Worm (Caenorhabditis elegans) whole organism, L2 larva: Measurements from ENCODE around the gene grk-2.

Source experiments
- ama-1 ChIP-seq: fragments of 150-350 bp; optimal IDR thresholded peaks from 2 replicates; lab custom pipeline; 2018; ENCODE audit warnings: inconsistent platforms
- ceh-82 ChIP-seq: fragments of 150-350 bp; optimal IDR thresholded peaks from 2 replicates; lab custom pipeline; 2014; ENCODE audit warnings: missing biosample characterization, missing genetic modification characterization
- egl-27 ChIP-seq: sonication (generic microtip); optimal IDR thresholded peaks from 3 replicates; lab custom pipeline; 2017; ENCODE audit warnings: missing biosample characterization, missing genetic modification reagents, missing genetic modification characterization
- fos-1 ChIP-seq: fragments of 150-350 bp; optimal IDR thresholded peaks from 2 replicates; lab custom pipeline; 2014; ENCODE audit warnings: missing biosample characterization, missing genetic modification characterization
- lin-11 ChIP-seq: fragments of 150-350 bp; sonication (generic microtip); optimal IDR thresholded peaks from 2 replicates; lab custom pipeline; 2014; ENCODE audit warnings: missing biosample characterization, missing genetic modification characterization, inconsistent platforms, mixed read lengths
- lin-13 ChIP-seq: fragments of 150-350 bp; optimal IDR thresholded peaks from 2 replicates; lab custom pipeline; 2014; ENCODE audit warnings: missing biosample characterization, missing genetic modification reagents, missing genetic modification characterization
- lin-39 ChIP-seq: fragments of 150-350 bp; optimal IDR thresholded peaks from 2 replicates; lab custom pipeline; 2014; ENCODE audit warnings: missing biosample characterization, missing genetic modification reagents, missing genetic modification characterization
- nhr-12 ChIP-seq: fragments of 150-350 bp; optimal IDR thresholded peaks from 2 replicates; lab custom pipeline; 2014; ENCODE audit warnings: missing biosample characterization, missing genetic modification characterization
- unc-39 ChIP-seq: fragments of 150-350 bp; optimal IDR thresholded peaks from 2 replicates; lab custom pipeline; 2014; ENCODE audit warnings: missing biosample characterization, missing genetic modification characterization
- unc-62 ChIP-seq: fragments of 150-350 bp; optimal IDR thresholded peaks from 2 replicates; lab custom pipeline; 2014; ENCODE audit warnings: missing biosample characterization, missing genetic modification reagents, missing genetic modification characterization
- zag-1 ChIP-seq: fragments of 150-350 bp; optimal IDR thresholded peaks from 2 replicates; lab custom pipeline; 2014; ENCODE audit warnings: missing biosample characterization, missing genetic modification characterization

ce11 chrIII:696372-696771, 20.4 kb downstream of the grk-2 start, which contains the start of gene sel-15:
- no peak for TF ChIP-seq ama-1 (lab: Kevin White, UChicago)
- no peak for TF ChIP-seq lin-13
- no peak for TF ChIP-seq unc-62 (GFP tag; lab: Kevin White, UChicago)
- no peak for TF ChIP-seq nhr-12 (tag; lab: Kevin White, UChicago)
- no peak for TF ChIP-seq fos-1 (tag; lab: Kevin White, UChicago)
- no peak for TF ChIP-seq ceh-82 (tag; lab: Kevin White, UChicago)
- no peak for TF ChIP-seq lin-11
- no peak for TF ChIP-seq egl-27 (tag; lab: Kevin White, UChicago)
- no peak for TF ChIP-seq unc-39
- TF ChIP-seq lin-39 (tag; lab: Kevin White, UChicago), result no peak
- no peak for TF ChIP-seq zag-1 (tag; lab: Kevin White, UChicago)
